Worm (Caenorhabditis elegans): ENCODE data around the gene K01D12.9.

The K01D12.9 gene

DNA sequence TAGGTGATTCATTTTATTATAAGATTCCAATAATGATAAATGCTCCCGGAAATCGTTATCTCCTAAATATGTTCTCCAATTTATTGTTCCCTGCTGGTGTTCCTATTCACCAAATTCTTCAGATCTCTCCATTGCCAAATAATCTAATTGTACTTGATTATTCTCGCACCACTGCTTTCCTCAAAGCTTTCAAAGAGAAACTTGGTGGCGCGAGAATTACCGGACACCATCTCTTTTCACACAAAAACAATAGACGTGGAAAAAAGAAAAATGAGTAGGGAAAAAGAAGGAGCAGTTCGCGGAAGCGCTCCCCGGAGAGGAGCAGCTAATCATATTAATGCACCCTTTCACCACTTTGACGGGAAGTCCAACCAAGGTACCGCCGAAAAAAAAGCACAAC, 16.9 kb upstream of the K01D12.9 start (continued):
- no peak for TF ChIP-seq hsf-1 (GFP tag; IDR thresholded peaks at IDR 0.05)

DNA sequence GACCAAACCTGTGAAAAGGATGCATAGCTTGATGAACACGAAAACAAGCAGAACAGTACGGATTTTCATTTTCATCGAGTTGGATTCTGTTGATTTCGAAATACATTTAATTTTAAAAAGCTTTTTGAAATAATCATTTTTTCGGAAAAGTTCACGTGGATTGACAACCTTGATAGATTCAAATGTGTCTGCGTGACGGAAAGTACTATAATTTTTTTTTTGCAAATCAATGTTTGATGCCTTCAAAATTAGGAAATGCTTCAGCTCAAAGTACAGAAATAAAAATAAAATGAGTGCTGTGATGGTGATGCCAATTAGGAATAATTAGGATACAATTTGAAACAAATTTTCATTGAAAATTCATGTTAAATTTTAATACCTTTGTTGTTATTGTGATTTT, 16.4 kb upstream of the K01D12.9 start, which contains the start of gene C54D10.4:
Gene C54D10.4 (minus strand): TSS at position 101 of the 400 bp plus-strand sequence.
- TF ChIP-seq nfyb-1 (GFP tag; IDR thresholded peaks at IDR 0.05): no peak
- TF ChIP-seq Y67H2A.10 (GFP tag; conservative IDR thresholded peaks at IDR 0.05): no peak
- TF ChIP-seq Y95B8A.8 (GFP tag; IDR thresholded peaks at IDR 0.05): no peak
- TF ChIP-seq F55B11.4 (tag; optimal IDR thresholded peaks at IDR 0.05; ENCODE audit: borderline replicate concordance, insufficient read depth): no peak
- TF ChIP-seq attf-6 (GFP tag; IDR thresholded peaks at IDR 0.05): no peak

DNA sequence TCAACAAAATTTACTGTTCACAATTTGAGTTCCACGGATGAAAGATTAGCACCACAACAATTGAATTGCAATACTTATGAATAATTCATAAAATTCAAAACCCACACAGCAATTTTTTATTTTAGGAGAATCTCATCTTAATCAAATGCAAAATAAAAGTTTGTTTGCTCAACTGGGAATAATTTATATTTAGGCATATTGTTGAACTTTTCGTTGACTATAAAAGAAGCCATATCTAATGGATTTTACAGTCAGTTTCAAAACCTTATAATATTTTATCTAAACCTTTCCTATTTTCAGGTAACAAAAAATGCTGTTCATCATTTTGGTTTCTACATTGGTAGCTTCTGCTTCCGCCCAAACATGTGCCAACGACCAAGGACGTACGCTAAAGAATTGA, 13.8 kb upstream of the K01D12.9 start, which contains the start of gene C54D10.3:
Gene C54D10.3 (plus strand): TSS at position 301 of the 400 bp plus-strand sequence.
- TF ChIP-seq attf-5 (GFP tag; optimal IDR thresholded peaks at IDR 0.05) (no peak), him-1 (tag; optimal IDR thresholded peaks at IDR 0.05) (no peak), madf-3 (GFP tag; IDR thresholded peaks at IDR 0.05) (no peak), hmg-1.2 (GFP tag; IDR thresholded peaks at IDR 0.05) (no peak), ZK185.1 (tag; optimal IDR thresholded peaks at IDR 0.05; ENCODE audit: poor library complexity, severe bottlenecking) (no peak), ccch-3 (GFP tag; optimal IDR thresholded peaks at IDR 0.05) (no peak), nhr-120 (GFP tag; IDR thresholded peaks at IDR 0.05) (no peak), lin-35 (GFP tag; optimal IDR thresholded peaks at IDR 0.05) (no peak)

DNA sequence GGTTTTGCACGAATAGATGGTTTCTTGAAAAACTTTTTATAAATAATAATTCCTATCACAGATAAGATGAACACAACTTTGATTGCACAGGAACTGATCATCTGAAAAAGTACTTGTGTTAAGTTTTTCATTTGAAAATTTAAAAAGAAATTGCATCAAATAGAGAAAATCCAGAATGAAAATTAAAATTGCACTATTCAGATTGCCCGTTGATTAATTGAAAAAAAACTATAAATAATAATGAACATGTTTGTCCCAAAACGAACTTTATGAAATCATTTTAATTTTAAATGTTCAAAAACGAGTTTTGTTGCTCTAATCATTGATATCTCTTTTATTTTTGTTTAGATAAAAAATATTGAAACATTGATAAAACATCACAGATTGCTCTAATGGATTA, 12.8 kb upstream of the K01D12.9 start, which contains the start of gene cdr-3:
Gene cdr-3 (minus strand): TSS at position 101 of the 400 bp plus-strand sequence.
- TF ChIP-seq nfyb-1 (GFP tag; IDR thresholded peaks at IDR 0.05): no peak
- TF ChIP-seq rcor-1 (GFP tag; IDR thresholded peaks at IDR 0.05): no peak
- no peak for TF ChIP-seq pha-4 (tag; optimal IDR thresholded peaks at IDR 0.05)
- TF ChIP-seq hmg-1.2 (GFP tag; IDR thresholded peaks at IDR 0.05): no peak
- TF ChIP-seq F52B5.7 (tag; optimal IDR thresholded peaks at IDR 0.05): no peak
- TF ChIP-seq aptf-2 (GFP tag; conservative IDR thresholded peaks at IDR 0.05): no peak
- TF ChIP-seq lin-26 (GFP tag; IDR thresholded peaks at IDR 0.05): no peak
- no peak for TF ChIP-seq egrh-3 (GFP tag; IDR thresholded peaks at IDR 0.05)
- TF ChIP-seq ceh-100 (GFP tag; IDR thresholded peaks at IDR 0.05): no peak
- TF ChIP-seq Y95B8A.8 (GFP tag; IDR thresholded peaks at IDR 0.05): no peak
- TF ChIP-seq atf-7 (tag; optimal IDR thresholded peaks at IDR 0.05): no peak
- TF ChIP-seq C06A6.2 (GFP tag; conservative IDR thresholded peaks at IDR 0.05): no peak

DNA sequence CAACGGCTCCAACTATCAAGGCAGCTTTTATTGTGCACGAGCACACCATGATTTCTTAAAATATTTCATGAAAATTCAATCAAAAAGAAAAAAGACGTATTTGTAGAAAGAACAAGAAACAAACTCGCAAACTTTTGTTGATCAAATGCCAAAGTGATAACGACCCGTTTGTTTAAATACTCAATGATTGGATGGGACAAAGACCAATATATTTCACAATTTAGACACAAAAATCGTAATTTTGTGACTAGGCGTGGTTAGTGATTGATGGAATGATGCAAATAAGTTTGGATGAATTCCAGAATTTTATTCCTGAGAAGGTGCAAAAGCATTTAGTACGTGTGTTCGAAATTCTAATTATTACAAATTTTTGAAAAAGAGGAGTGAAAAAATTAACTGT, 11.2 kb upstream of the K01D12.9 start, which contains the start of gene cdr-2:
Gene cdr-2 (minus strand): TSS at position 54 of the 400 bp plus-strand sequence.
- TF ChIP-seq cebp-2 (GFP tag; IDR thresholded peaks at IDR 0.05): no peak
- no peak for TF ChIP-seq F23B12.7 (tag; optimal IDR thresholded peaks at IDR 0.05; ENCODE audit: insufficient read depth)
- peak; percentile 73 for TF ChIP-seq nhr-80 (tag; optimal IDR thresholded peaks at IDR 0.05)
- peak; percentile 47; the same call in 1 of the 2 replicates for TF ChIP-seq cebp-1 (GFP tag; IDR thresholded peaks at IDR 0.05)
- no peak for TF ChIP-seq cebp-1 (tag; optimal IDR thresholded peaks at IDR 0.05)

DNA sequence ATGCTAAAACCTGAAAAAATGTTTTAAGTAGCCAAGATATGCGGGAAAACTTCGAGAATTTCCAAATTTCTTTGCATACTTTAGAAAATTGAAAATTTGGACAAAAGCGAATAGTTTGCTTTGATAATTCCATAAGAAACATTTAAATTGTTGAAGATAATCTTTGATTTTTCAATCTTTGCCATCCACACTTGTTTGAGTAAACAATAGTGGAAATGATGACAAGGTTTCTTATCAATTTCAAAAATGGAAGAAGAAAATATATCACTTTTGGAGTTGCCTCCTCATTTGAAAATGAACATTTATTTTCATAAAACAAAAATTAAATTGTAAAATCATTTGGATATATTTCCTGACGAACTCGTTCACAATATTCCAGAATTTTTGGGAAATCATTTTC, 9.9 kb upstream of the K01D12.9 start:
- TF ChIP-seq nhr-80 (tag; optimal IDR thresholded peaks at IDR 0.05) (peak; percentile 0), let-607 (tag; optimal IDR thresholded peaks at IDR 0.05) (no peak)
